Fruit fly (Drosophila melanogaster) whole organism, prepupa: Measurements from ENCODE around the gene CG13833.

ENCODE experiments used
- CG10631 ChIP-seq: fragments of 200-800 bp; sonication (Bioruptor generic); optimal IDR thresholded peaks from 2 replicates; lab custom pipeline; 2016; ENCODE audit warnings: missing biosample characterization, missing genetic modification characterization
- CG10669 ChIP-seq: fragments of 200-800 bp; sonication (Bioruptor generic); optimal IDR thresholded peaks from 3 replicates; lab custom pipeline; 2018; ENCODE audit warnings: missing biosample characterization, mild to moderate bottlenecking, missing genetic modification characterization, moderate library complexity
- CG11294 ChIP-seq: fragments of 200-800 bp; sonication (Bioruptor generic); IDR thresholded peaks from 2 replicates; pipeline ENCODE4 v1.3.6; 2022; ENCODE audit warnings: missing biosample characterization, missing genetic modification characterization
- CG11762 ChIP-seq: fragments of 200-800 bp; sonication (Bioruptor generic); optimal IDR thresholded peaks from 3 replicates; lab custom pipeline; 2016; ENCODE audit warnings: missing biosample characterization, missing genetic modification characterization; ENCODE audit not compliant: insufficient read depth
- CG11902 ChIP-seq: fragments of 200-800 bp; sonication (Bioruptor generic); optimal IDR thresholded peaks from 3 replicates; lab custom pipeline; 2016; ENCODE audit warnings: missing biosample characterization, missing genetic modification characterization
- CG15336 ChIP-seq: fragments of 200-800 bp; sonication (Bioruptor generic); IDR thresholded peaks from 2 replicates; pipeline ENCODE4 v1.3.6; 2022; ENCODE audit warnings: missing biosample characterization, missing genetic modification characterization
- CG1621 ChIP-seq: fragments of 200-800 bp; sonication (Bioruptor generic); optimal IDR thresholded peaks from 3 replicates; lab custom pipeline; 2018; ENCODE audit warnings: missing biosample characterization, mild to moderate bottlenecking, missing genetic modification characterization
- CG16779 ChIP-seq: fragments of 200-800 bp; sonication (Bioruptor generic); optimal IDR thresholded peaks from 3 replicates; lab custom pipeline; 2017; ENCODE audit warnings: missing biosample characterization, mild to moderate bottlenecking, missing genetic modification characterization
- CG3032 ChIP-seq: fragments of 200-800 bp; optimal IDR thresholded peaks from 2 replicates; lab custom pipeline; 2019; ENCODE audit warnings: missing biosample characterization, mild to moderate bottlenecking, missing genetic modification characterization, moderate library complexity
- CG34406 ChIP-seq: fragments of 200-800 bp; sonication (Bioruptor generic); optimal IDR thresholded peaks from 3 replicates; lab custom pipeline; 2016; ENCODE audit warnings: missing biosample characterization, missing genetic modification characterization
- CG3919 ChIP-seq: fragments of 200-800 bp; sonication (Bioruptor generic); optimal IDR thresholded peaks from 3 replicates; lab custom pipeline; 2016; ENCODE audit warnings: missing biosample characterization, missing genetic modification characterization
- CG6163 ChIP-seq: fragments of 200-800 bp; sonication (Bioruptor generic); IDR thresholded peaks from 3 replicates; pipeline ENCODE4 v1.3.6; 2022; ENCODE audit warnings: missing biosample characterization, missing genetic modification characterization
- CG6276 ChIP-seq: fragments of 200-800 bp; sonication (Bioruptor generic); optimal IDR thresholded peaks from 2 replicates; lab custom pipeline; 2017; ENCODE audit warnings: missing biosample characterization, mild to moderate bottlenecking, missing genetic modification characterization
- CG6808 ChIP-seq: fragments of 200-800 bp; sonication (Bioruptor generic); optimal IDR thresholded peaks from 3 replicates; lab custom pipeline; 2017; ENCODE audit warnings: missing biosample characterization, missing genetic modification characterization, mild to moderate bottlenecking, moderate library complexity, missing genetic modification reagents
- CG6854 ChIP-seq: fragments of 200-800 bp; sonication (Bioruptor generic); optimal IDR thresholded peaks from 2 replicates; lab custom pipeline; 2017; ENCODE audit warnings: missing biosample characterization, mild to moderate bottlenecking, missing genetic modification characterization
- CG7368 ChIP-seq: fragments of 200-800 bp; sonication (Bioruptor generic); optimal IDR thresholded peaks from 3 replicates; lab custom pipeline; 2016; ENCODE audit warnings: missing biosample characterization, missing genetic modification characterization
- CG8319 ChIP-seq: fragments of 200-800 bp; sonication (Bioruptor generic); optimal IDR thresholded peaks from 3 replicates; lab custom pipeline; 2016; ENCODE audit warnings: missing biosample characterization, missing genetic modification characterization
- CG8632 ChIP-seq: fragments of 200-800 bp; sonication (Bioruptor generic); optimal IDR thresholded peaks from 3 replicates; lab custom pipeline; 2016; ENCODE audit warnings: missing biosample characterization, missing genetic modification characterization
- CG9139 ChIP-seq: fragments of 200-800 bp; sonication (Bioruptor generic); optimal IDR thresholded peaks from 3 replicates; lab custom pipeline; 2017; ENCODE audit warnings: missing biosample characterization, mild to moderate bottlenecking, missing genetic modification characterization
- Eip75B ChIP-seq: fragments of 200-800 bp; sonication (Bioruptor generic); optimal IDR thresholded peaks from 3 replicates; lab custom pipeline; 2016; ENCODE audit warnings: missing biosample characterization, missing genetic modification characterization
- Eip78C ChIP-seq: fragments of 200-800 bp; sonication (Bioruptor generic); peaks from one replicate; lab custom pipeline; 2016; ENCODE audit warnings: missing biosample characterization, missing genetic modification characterization
- Eip93F ChIP-seq: fragments of 200-800 bp; sonication (Bioruptor generic); optimal IDR thresholded peaks from 2 replicates; lab custom pipeline; 2016; ENCODE audit warnings: missing biosample characterization, mild to moderate bottlenecking, missing genetic modification characterization
- Ets21C ChIP-seq: fragments of 200-800 bp; sonication (Bioruptor generic); optimal IDR thresholded peaks from 3 replicates; lab custom pipeline; 2016; ENCODE audit warnings: missing biosample characterization, missing genetic modification characterization
- Gug ChIP-seq: fragments of 200-800 bp; sonication (Bioruptor generic); IDR thresholded peaks from 2 replicates; pipeline ENCODE4 v1.3.6; 2022; ENCODE audit warnings: missing biosample characterization, missing genetic modification characterization
- Hr38 ChIP-seq: sonication (Bioruptor generic); optimal IDR thresholded peaks from 2 replicates; lab custom pipeline; 2016; ENCODE audit warnings: missing biosample characterization, missing genetic modification characterization
- Hr4 ChIP-seq: fragments of 200-800 bp; sonication (Bioruptor generic); optimal IDR thresholded peaks from 3 replicates; lab custom pipeline; 2016; ENCODE audit warnings: missing biosample characterization, missing genetic modification characterization
- Lpt ChIP-seq: fragments of 200-800 bp; sonication (Bioruptor generic); optimal IDR thresholded peaks from 3 replicates; lab custom pipeline; 2016; ENCODE audit warnings: missing biosample characterization, missing genetic modification characterization
- OdsH ChIP-seq: fragments of 200-800 bp; sonication (Bioruptor generic); optimal IDR thresholded peaks from 3 replicates; lab custom pipeline; 2016; ENCODE audit warnings: missing biosample characterization, missing genetic modification characterization
- Smox ChIP-seq: fragments of 200-800 bp; sonication (Bioruptor generic); optimal IDR thresholded peaks from 3 replicates; lab custom pipeline; 2016; ENCODE audit warnings: missing biosample characterization, missing genetic modification characterization
- Sox14 ChIP-seq: fragments of 200-800 bp; sonication (Bioruptor generic); optimal IDR thresholded peaks from 3 replicates; lab custom pipeline; 2016; ENCODE audit warnings: missing biosample characterization, missing genetic modification characterization
- Sox15 ChIP-seq: fragments of 200-800 bp; sonication (Bioruptor generic); optimal IDR thresholded peaks from 3 replicates; lab custom pipeline; 2016; ENCODE audit warnings: missing biosample characterization, missing genetic modification characterization
- achi ChIP-seq: fragments of 200-800 bp; sonication (Bioruptor generic); optimal IDR thresholded peaks from 3 replicates; lab custom pipeline; 2016; ENCODE audit warnings: missing biosample characterization, missing genetic modification characterization
- cyc ChIP-seq: fragments of 200-800 bp; sonication (Bioruptor generic); optimal IDR thresholded peaks from 3 replicates; lab custom pipeline; 2016; ENCODE audit warnings: missing biosample characterization, missing genetic modification characterization
- dac ChIP-seq: fragments of 200-800 bp; sonication (Bioruptor generic); optimal IDR thresholded peaks from 2 replicates; lab custom pipeline; 2017; ENCODE audit warnings: missing biosample characterization, mild to moderate bottlenecking, missing genetic modification characterization
- eg ChIP-seq: fragments of 200-800 bp; sonication (Bioruptor generic); IDR thresholded peaks from 3 replicates; pipeline ENCODE4 v1.3.6; 2022; ENCODE audit warnings: missing biosample characterization, missing genetic modification characterization
- esn ChIP-seq: fragments of 200-800 bp; sonication (Bioruptor generic); optimal IDR thresholded peaks from 2 replicates; lab custom pipeline; 2016; ENCODE audit warnings: missing biosample characterization, mild to moderate bottlenecking, missing genetic modification characterization, moderate library complexity
- fd59A ChIP-seq: fragments of 200-800 bp; sonication (Bioruptor generic); optimal IDR thresholded peaks from 2 replicates; lab custom pipeline; 2017; ENCODE audit warnings: missing biosample characterization, mild to moderate bottlenecking, missing genetic modification characterization, missing genetic modification reagents
- fd85E ChIP-seq: fragments of 200-800 bp; sonication (Bioruptor generic); optimal IDR thresholded peaks from 3 replicates; lab custom pipeline; 2016; ENCODE audit warnings: missing biosample characterization, missing genetic modification characterization
- fkh ChIP-seq: fragments of 200-800 bp; sonication (Bioruptor generic); optimal IDR thresholded peaks from 3 replicates; lab custom pipeline; 2017; ENCODE audit warnings: missing biosample characterization, mild to moderate bottlenecking, missing genetic modification characterization, moderate library complexity
- lz ChIP-seq: fragments of 200-800 bp; sonication (Bioruptor generic); optimal IDR thresholded peaks from 3 replicates; lab custom pipeline; 2016; ENCODE audit warnings: missing biosample characterization, missing genetic modification characterization
- net ChIP-seq: fragments of 200-800 bp; sonication (Bioruptor generic); optimal IDR thresholded peaks from 3 replicates; lab custom pipeline; 2016; ENCODE audit warnings: missing biosample characterization, missing genetic modification characterization
- pdm3 ChIP-seq: fragments of 200-800 bp; sonication (Bioruptor generic); optimal IDR thresholded peaks from 3 replicates; lab custom pipeline; 2016; ENCODE audit warnings: missing biosample characterization, missing genetic modification characterization
- ss ChIP-seq, 2 experiments: fragments of 200-800 bp; sonication (Bioruptor generic); optimal IDR thresholded peaks; 2 replicates in 1 of 2; 3 replicates in 1 of 2; lab custom pipeline; 2017 to 2018; ENCODE audit warnings: mild to moderate bottlenecking in 2 of 2, missing biosample characterization in 2 of 2, missing genetic modification characterization in 2 of 2, moderate library complexity in 1 of 2
- topi ChIP-seq: fragments of 200-800 bp; sonication (Bioruptor generic); optimal IDR thresholded peaks from 3 replicates; lab custom pipeline; 2016; ENCODE audit warnings: missing biosample characterization, missing genetic modification characterization
- vri ChIP-seq: fragments of 200-800 bp; sonication (Bioruptor generic); optimal IDR thresholded peaks from 3 replicates; lab custom pipeline; 2016; ENCODE audit warnings: missing biosample characterization, mild to moderate bottlenecking, missing genetic modification characterization

The CG13833 gene

dm6 chr3R:23048690-23049118, 13.3 kb upstream of the CG13833 start (continued):
- TF ChIP-seq fd85E (GFP tag; lab: Kevin White, UChicago) (no peak), Eip78C (GFP tag; lab: Kevin White, UChicago) (peak; percentile 98), CG11762 (GFP tag; lab: Kevin White, UChicago) (peak; percentile 79), CG6808 (GFP tag; lab: Kevin White, UChicago) (peak; percentile 83), Hr38 (GFP tag; lab: Kevin White, UChicago) (no peak), Eip93F (GFP tag; lab: Kevin White, UChicago) (peak; percentile 0), esn (GFP tag; lab: Kevin White, UChicago) (peak; percentile 94), vri (GFP tag; lab: Kevin White, UChicago) (peak; percentile 63), fd59A (GFP tag; lab: Kevin White, UChicago) (peak; percentile 73), CG10631 (GFP tag; lab: Kevin White, UChicago) (peak; percentile 87), pdm3 (GFP tag; lab: Kevin White, UChicago) (peak; percentile 89), achi (GFP tag; lab: Kevin White, UChicago) (peak; percentile 89), CG3919 (peak; percentile 88), Ets21C (GFP tag; lab: Kevin White, UChicago) (peak; percentile 74), cyc (GFP tag; lab: Kevin White, UChicago) (peak; percentile 83), CG11294 (peak; percentile 60), CG8632 (GFP tag; lab: Kevin White, UChicago) (peak; percentile 85), CG34406 (peak; percentile 91), CG8319 (peak; percentile 67), Eip75B (GFP tag; lab: Kevin White, UChicago) (peak; percentile 87), Hr4 (GFP tag; lab: Kevin White, UChicago) (peak; percentile 91), Gug (GFP tag; lab: Robert Waterston, UW) (peak; percentile 77), dac (GFP tag; lab: Kevin White, UChicago) (peak; percentile 72), eg (GFP tag; lab: Robert Waterston, UW) (peak; percentile 86), OdsH (GFP tag; lab: Kevin White, UChicago) (peak; percentile 89), CG15336 (GFP tag; lab: Robert Waterston, UW) (peak; percentile 91), CG6276 (GFP tag; lab: Kevin White, UChicago) (peak; percentile 85), CG10669 (GFP tag; lab: Kevin White, UChicago) (peak; percentile 79), Lpt (GFP tag; lab: Kevin White, UChicago) (peak; percentile 78), Sox14 (peak; percentile 87)
- TF ChIP-seq, all 60 proteins: peak for 58

- no peak for TF ChIP-seq CG9139 (GFP tag; lab: Kevin White, UChicago)
- TF ChIP-seq CG11294 = no peak
- no peak for TF ChIP-seq CG11902
- TF ChIP-seq CG6163 (GFP tag; lab: Robert Waterston, UW) = peak; percentile 64
These were observed 12.8 kb upstream of the CG13833 start, which contains the start of gene CG17121 for dm6 chr3R:23048089-23048689. CG17121 (minus strand) TSS chr3R:23048214.

- TF ChIP-seq Eip75B (GFP tag; lab: Kevin White, UChicago) (peak; percentile 90), CG16779 (tag; lab: Kevin White, UChicago) (peak; percentile 57), eg (GFP tag; lab: Robert Waterston, UW) (peak; percentile 84), CG3032 (tag; lab: Kevin White, UChicago) (peak; percentile 85), pdm3 (GFP tag; lab: Kevin White, UChicago) (peak; percentile 89), esn (GFP tag; lab: Kevin White, UChicago) (peak; percentile 93), topi (peak; percentile 93), Eip78C (GFP tag; lab: Kevin White, UChicago) (peak; percentile 97), CG7368 (peak; percentile 94), CG6854 (peak; percentile 15), Sox14 (peak; percentile 91), Hr38 (GFP tag; lab: Kevin White, UChicago) (no peak), CG3919 (peak; percentile 93), lz (GFP tag; lab: Kevin White, UChicago) (peak; percentile 94), dac (GFP tag; lab: Kevin White, UChicago) (peak; percentile 47), CG1621 (tag; lab: Kevin White, UChicago) (peak; percentile 88), ss (GFP tag; optimal IDR thresholded peaks at IDR 0.05; lab: Kevin White, UChicago) (peak; percentile 70 to 89), CG6163 (GFP tag; lab: Robert Waterston, UW) (peak; percentile 92), Smox (GFP tag; lab: Kevin White, UChicago) (peak; percentile 91), CG11762 (GFP tag; lab: Kevin White, UChicago) (peak; percentile 73), fkh (GFP tag; lab: Kevin White, UChicago) (no peak), CG34406 (peak; percentile 91), net (GFP tag; lab: Kevin White, UChicago) (peak; percentile 91), CG6276 (GFP tag; lab: Kevin White, UChicago) (peak; percentile 41), CG6808 (GFP tag; lab: Kevin White, UChicago) (peak; percentile 82), fd59A (GFP tag; lab: Kevin White, UChicago) (peak; percentile 82), CG11902 (peak; percentile 89), Sox15 (GFP tag; lab: Kevin White, UChicago) (peak; percentile 85)
These were observed 11.2 kb upstream of the CG13833 start for dm6 chr3R:23046529-23046943.
